Worm (Caenorhabditis elegans) whole organism, midembryonic: Measurements from ENCODE around the gene F08C6.5.

Experiments
- T22C8.4 ChIP-seq: fragments of 200-800 bp; sonication (Bioruptor generic); IDR thresholded peaks from 2 replicates; pipeline ENCODE4 v1.3.6; 2022; ENCODE audit warnings: missing genetic modification characterization, missing compliant biosample characterization
- cog-1 ChIP-seq: sonication (generic microtip); optimal IDR thresholded peaks from 2 replicates; lab custom pipeline; 2016; ENCODE audit warnings: missing genetic modification characterization, missing compliant biosample characterization
- flt-1 ChIP-seq: fragments of 200-800 bp; sonication (Bioruptor generic); IDR thresholded peaks from 2 replicates; pipeline ENCODE4 v1.3.6; 2022; ENCODE audit warnings: missing genetic modification characterization, missing compliant biosample characterization
- klf-2 ChIP-seq: fragments of 200-800 bp; sonication (Bioruptor generic); conservative IDR thresholded peaks from 2 replicates; pipeline ENCODE4 v1.3.6; 2022; ENCODE audit warnings: missing genetic modification reagents, missing genetic modification characterization, missing compliant biosample characterization
- med-1 ChIP-seq: sonication (generic microtip); optimal IDR thresholded peaks from 2 replicates; lab custom pipeline; 2017; ENCODE audit warnings: missing genetic modification characterization, mild to moderate bottlenecking, missing compliant biosample characterization, antibody characterized with exemption, missing genetic modification reagents; ENCODE audit not compliant: insufficient read depth
- ref-1 ChIP-seq: fragments of 200-800 bp; sonication (Bioruptor generic); conservative IDR thresholded peaks from 2 replicates; pipeline ENCODE4 v1.3.6; 2022; ENCODE audit warnings: missing genetic modification reagents, missing genetic modification characterization, missing compliant biosample characterization
- tab-1 ChIP-seq: fragments of 200-800 bp; sonication (Bioruptor generic); IDR thresholded peaks from 2 replicates; pipeline ENCODE4 v1.3.6; 2022; ENCODE audit warnings: missing genetic modification characterization, missing compliant biosample characterization
- ztf-23 ChIP-seq: fragments of 200-800 bp; sonication (Bioruptor generic); IDR thresholded peaks from 2 replicates; pipeline ENCODE4 v1.3.6; 2022; ENCODE audit warnings: missing genetic modification reagents, missing genetic modification characterization, missing compliant biosample characterization
- ztf-29 ChIP-seq: fragments of 200-800 bp; sonication (Bioruptor generic); IDR thresholded peaks from 2 replicates; pipeline ENCODE4 v1.3.6; 2022; ENCODE audit warnings: missing genetic modification reagents, missing genetic modification characterization, missing compliant biosample characterization

Gene F08C6.5

DNA sequence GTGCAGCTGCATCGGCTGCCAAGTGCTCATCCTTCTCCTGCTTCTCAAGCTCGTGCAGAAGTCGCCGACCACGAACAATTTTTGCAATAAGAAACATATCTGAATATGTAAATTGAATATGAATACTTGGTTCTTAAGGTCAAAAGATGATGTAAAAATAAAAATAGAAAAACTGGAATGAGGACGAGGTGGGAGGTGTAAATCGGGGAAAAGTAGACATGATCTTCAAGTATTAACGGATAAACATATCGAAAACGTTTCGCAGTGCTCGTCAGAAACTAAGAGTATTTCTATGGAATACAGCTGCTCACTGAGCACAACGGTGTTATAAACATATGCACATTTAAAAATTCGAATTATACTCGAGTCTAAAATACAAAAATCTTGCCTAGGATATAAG is 19.2 kb upstream of the F08C6.5 start, which contains the start of gene glb-16:
Gene glb-16, minus strand, starts transcription at position 101 of the 400 bp plus-strand sequence.
- TF ChIP-seq tab-1 (GFP tag; lab: Robert Waterston, UW) (no peak), ztf-23 (GFP tag; lab: Robert Waterston, UW) (no peak), ref-1 (GFP tag; lab: Robert Waterston, UW) (no peak), T22C8.4 (GFP tag; lab: Robert Waterston, UW) (no peak)

DNA sequence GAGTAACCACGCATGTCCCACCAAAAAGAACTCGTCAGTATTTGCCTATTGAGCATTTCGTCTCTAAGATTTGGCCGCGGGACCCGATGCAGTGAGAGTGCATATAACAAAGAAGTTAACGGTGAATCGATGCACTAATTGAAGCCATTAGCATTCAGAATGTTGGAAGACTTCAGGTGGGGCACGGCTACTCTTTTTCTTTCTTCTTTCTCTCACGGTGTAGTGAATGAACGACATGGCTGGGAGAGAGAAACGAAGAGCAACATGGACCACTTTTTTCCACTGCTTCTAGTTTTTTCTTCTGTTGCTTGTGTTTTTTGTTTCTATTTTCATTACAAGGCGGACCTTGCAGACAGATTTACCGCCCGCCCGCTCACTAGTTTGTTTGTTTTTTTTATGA is 18.1 kb upstream of the F08C6.5 start:
- no peak for TF ChIP-seq ztf-23 (GFP tag; lab: Robert Waterston, UW)
- TF ChIP-seq klf-2 (GFP tag; lab: Robert Waterston, UW), result no peak
- no peak for TF ChIP-seq flt-1 (GFP tag; lab: Robert Waterston, UW)
- TF ChIP-seq med-1, result no peak
- no peak for TF ChIP-seq ztf-29 (GFP tag; lab: Robert Waterston, UW)

DNA sequence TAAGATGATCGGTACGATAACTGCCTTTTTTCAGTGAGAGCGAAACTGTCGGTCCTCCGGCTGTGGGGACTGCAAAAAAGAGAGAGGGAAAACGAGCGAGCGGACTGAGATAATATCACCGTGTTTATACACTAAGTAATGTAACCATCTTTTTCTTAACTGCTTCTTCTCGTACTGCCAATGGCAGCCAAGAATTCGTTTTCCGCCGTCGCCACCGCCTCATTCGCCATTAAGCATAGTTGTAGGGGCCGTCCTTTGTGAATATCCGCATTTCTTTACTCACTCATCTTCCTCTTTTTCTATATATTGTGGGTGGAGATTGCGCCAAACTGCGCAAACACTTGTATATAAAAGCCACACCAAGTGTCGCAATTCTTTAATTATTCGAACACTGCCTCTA is 12.7 kb upstream of the F08C6.5 start, which contains the start of gene col-174:
Gene col-174, plus strand, starts transcription at position 301 of the 400 bp plus-strand sequence.
- TF ChIP-seq med-1, result no peak
- TF ChIP-seq tab-1 (GFP tag; lab: Robert Waterston, UW), result no peak

DNA sequence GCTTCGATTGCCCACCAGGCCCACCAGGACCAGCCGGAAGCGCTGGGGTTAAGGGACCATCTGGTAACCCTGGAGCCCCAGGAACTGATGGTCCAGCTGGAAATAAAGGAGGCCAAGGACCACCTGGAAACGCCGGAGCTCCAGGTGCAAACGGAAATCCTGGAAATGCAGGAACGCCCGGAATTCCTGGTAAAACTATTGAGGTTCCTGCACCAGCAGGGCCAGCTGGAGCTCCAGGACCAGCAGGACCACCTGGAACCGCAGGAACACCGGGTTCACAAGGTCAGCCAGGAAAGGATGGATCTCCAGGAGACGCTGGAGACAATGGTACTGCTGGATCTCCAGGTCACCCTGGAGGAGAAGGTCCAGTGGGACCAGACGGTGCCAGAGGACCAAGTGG is 11.5 kb upstream of the F08C6.5 start:
- TF ChIP-seq T22C8.4 (GFP tag; lab: Robert Waterston, UW) (no peak), ztf-23 (GFP tag; lab: Robert Waterston, UW) (no peak), ref-1 (GFP tag; lab: Robert Waterston, UW) (no peak)

DNA sequence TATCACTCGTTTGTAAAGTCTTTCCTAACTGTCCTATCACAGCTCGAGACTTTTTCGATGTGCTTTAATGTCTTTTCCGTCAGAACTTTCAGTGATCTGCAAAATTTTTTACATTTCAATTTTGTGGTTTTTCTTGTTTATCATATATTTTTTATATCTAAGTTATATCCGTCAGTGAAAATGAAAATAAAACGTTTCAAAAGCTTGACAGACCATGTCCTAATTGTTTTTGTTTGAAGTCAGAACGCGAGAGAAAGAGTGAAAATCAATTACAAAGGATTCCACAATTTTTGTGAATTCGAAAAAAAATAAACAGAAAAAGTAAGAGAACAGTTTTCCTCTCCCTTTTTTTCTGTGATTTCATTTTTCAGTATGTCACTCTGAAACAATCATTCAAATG is 11.0 kb upstream of the F08C6.5 start, which contains the start of gene F46C8.1:
Gene F46C8.1, plus strand, starts transcription at position 301 of the 400 bp plus-strand sequence.
- TF ChIP-seq tab-1 (GFP tag; lab: Robert Waterston, UW), result no peak
- no peak for TF ChIP-seq cog-1 (tag; lab: Kevin White, UChicago)
- no peak for TF ChIP-seq ref-1 (GFP tag; lab: Robert Waterston, UW)
- no peak for TF ChIP-seq klf-2 (GFP tag; lab: Robert Waterston, UW)
- TF ChIP-seq ztf-29 (GFP tag; lab: Robert Waterston, UW), result no peak
- TF ChIP-seq med-1, result no peak
- no peak for TF ChIP-seq T22C8.4 (GFP tag; lab: Robert Waterston, UW)
- no peak for TF ChIP-seq flt-1 (GFP tag; lab: Robert Waterston, UW)
- no peak for TF ChIP-seq ztf-23 (GFP tag; lab: Robert Waterston, UW)

DNA sequence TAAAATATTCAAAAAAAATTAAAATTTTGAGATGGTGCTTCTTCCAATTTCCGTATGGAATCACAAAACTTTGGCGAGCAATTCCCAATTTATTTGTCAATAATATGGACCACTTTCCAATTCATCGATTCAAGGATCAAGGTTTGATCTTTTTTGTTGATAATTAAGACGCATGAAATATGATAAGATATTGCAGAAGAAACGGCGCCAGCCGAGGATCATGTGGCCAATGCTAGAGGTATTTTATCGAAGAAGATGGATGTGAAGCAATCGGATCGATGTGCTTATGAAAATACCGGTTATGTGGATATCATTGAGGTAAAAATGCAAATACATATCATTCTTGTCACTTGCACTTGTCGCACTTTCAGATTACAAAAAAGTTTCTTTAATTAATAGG is 8.8 kb upstream of the F08C6.5 start:
- TF ChIP-seq ztf-23 (GFP tag; lab: Robert Waterston, UW), result no peak
- no peak for TF ChIP-seq ztf-29 (GFP tag; lab: Robert Waterston, UW)
- TF ChIP-seq klf-2 (GFP tag; lab: Robert Waterston, UW), result no peak
- TF ChIP-seq T22C8.4 (GFP tag; lab: Robert Waterston, UW), result no peak

DNA sequence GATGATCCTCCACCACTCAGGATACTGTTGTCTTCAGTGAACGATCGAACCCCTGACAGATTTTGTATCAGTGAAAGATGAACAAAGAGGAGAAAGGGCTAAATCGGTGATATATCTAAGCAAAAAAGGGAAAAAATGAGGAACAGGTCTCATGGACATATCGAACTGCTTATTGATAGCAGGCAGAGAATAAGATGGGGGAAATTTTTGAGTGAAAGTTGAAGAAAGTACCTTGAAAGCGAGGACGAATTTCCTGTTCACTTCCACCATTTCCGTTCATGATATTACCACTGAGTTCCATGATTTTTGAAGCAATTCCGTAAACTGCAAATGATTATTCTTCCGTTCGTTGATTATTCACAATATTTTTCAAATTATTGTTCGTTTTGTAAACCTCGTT is 5.9 kb upstream of the F08C6.5 start:
- TF ChIP-seq tab-1 (GFP tag; lab: Robert Waterston, UW), result no peak
- no peak for TF ChIP-seq ztf-29 (GFP tag; lab: Robert Waterston, UW)
- TF ChIP-seq cog-1 (tag; lab: Kevin White, UChicago), result no peak
- TF ChIP-seq ztf-23 (GFP tag; lab: Robert Waterston, UW), result no peak
- no peak for TF ChIP-seq klf-2 (GFP tag; lab: Robert Waterston, UW)

DNA sequence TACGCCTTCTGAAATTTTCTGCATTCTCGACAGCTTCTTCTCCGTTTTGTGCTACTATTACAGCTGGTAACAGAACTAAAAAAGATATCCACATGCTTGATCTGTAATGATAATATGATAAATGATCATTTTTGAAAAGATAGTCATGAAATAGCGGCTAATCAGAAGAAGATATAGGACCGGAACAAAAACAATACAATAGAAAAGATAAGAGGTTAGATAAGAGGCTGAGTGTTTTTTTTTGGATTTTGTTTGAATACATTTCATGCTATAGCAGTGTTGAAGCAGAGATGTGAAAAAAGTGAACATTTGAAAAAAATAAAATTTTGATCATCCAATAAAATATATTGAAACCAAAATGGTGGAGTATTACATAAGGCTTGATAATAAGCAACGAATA is 4.9 kb upstream of the F08C6.5 start, which contains the start of gene F46C8.8:
Gene F46C8.8, minus strand, starts transcription at position 101 of the 400 bp plus-strand sequence.
- TF ChIP-seq ztf-23 (GFP tag; lab: Robert Waterston, UW) (no peak), T22C8.4 (GFP tag; lab: Robert Waterston, UW) (no peak), ref-1 (GFP tag; lab: Robert Waterston, UW) (no peak), ztf-29 (GFP tag; lab: Robert Waterston, UW) (no peak), cog-1 (tag; lab: Kevin White, UChicago) (no peak), tab-1 (GFP tag; lab: Robert Waterston, UW) (no peak)

DNA sequence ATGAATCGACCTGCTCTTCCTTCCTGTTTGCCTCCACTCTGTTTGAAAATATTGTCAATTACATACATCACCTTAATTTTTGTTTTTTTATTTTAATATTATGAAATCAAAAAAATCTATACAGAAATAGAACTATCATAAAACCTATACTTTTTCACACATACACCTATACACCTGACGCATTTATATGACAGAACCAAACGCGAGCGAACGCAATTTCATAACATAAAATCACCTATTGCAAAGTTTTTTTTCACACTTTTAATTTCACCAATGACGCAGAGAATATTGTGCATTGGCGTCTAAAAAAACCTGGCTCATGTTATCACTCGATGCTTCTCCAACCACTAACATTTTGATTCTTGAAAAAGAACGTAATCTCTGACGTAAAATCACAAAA is 2.8 kb downstream of the F08C6.5 start:
- TF ChIP-seq ztf-29 (GFP tag; lab: Robert Waterston, UW), result no peak
- no peak for TF ChIP-seq cog-1 (tag; lab: Kevin White, UChicago)
- no peak for TF ChIP-seq flt-1 (GFP tag; lab: Robert Waterston, UW)
- TF ChIP-seq klf-2 (GFP tag; lab: Robert Waterston, UW), result no peak
- no peak for TF ChIP-seq ztf-23 (GFP tag; lab: Robert Waterston, UW)
- no peak for TF ChIP-seq T22C8.4 (GFP tag; lab: Robert Waterston, UW)
- no peak for TF ChIP-seq ref-1 (GFP tag; lab: Robert Waterston, UW)
- no peak for TF ChIP-seq tab-1 (GFP tag; lab: Robert Waterston, UW)
- no peak for TF ChIP-seq med-1

DNA sequence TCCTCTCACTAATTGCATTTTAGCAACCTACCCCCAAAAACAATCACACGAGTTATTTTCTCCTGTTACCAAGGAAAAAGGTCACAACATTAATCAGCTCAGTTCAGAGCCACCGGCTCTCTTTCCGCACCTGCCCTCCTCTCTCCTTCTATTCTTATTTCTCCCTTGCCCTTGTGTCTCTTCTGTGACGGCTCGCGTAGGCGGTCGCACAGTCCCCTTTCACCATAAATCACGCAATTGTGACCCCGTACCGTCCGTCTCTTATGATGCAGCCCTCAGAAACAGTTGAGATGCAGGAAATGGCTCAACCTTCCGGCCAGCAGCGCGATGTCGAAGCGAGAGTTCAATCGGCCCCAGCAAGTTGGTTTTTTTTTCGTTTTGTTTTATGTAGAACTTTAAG is 3.4 kb downstream of the F08C6.5 start, which contains the start of gene sto-1:
Gene sto-1, plus strand, starts transcription at position 200 of the 400 bp plus-strand sequence.
- TF ChIP-seq ztf-23 (GFP tag; lab: Robert Waterston, UW) (no peak), flt-1 (GFP tag; lab: Robert Waterston, UW) (no peak), ztf-29 (GFP tag; lab: Robert Waterston, UW) (no peak), T22C8.4 (GFP tag; lab: Robert Waterston, UW) (no peak)

DNA sequence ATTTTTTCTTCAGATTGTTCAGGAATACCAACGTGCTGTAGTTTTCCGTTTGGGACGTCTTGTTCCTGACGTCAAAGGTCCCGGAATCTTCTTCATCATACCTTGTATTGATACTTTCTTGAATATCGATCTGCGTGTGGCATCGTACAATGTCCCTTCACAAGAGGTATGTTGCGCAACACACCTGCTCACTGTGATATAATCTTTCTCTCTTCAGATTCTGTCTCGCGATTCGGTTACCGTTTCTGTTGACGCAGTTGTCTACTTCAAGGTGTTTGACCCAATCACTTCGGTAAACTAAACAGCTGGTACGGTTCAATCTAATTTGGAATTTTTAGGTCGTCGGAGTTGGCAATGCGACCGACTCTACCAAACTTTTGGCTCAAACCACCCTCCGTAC is 4.2 kb downstream of the F08C6.5 start:
- TF ChIP-seq flt-1 (GFP tag; lab: Robert Waterston, UW) (no peak), klf-2 (GFP tag; lab: Robert Waterston, UW) (no peak), T22C8.4 (GFP tag; lab: Robert Waterston, UW) (no peak), cog-1 (tag; lab: Kevin White, UChicago) (no peak), ztf-23 (GFP tag; lab: Robert Waterston, UW) (no peak), ref-1 (GFP tag; lab: Robert Waterston, UW) (no peak), ztf-29 (GFP tag; lab: Robert Waterston, UW) (no peak), med-1 (no peak), tab-1 (GFP tag; lab: Robert Waterston, UW) (no peak)
